Worm (Caenorhabditis elegans): ENCODE results near the gene Y70C5A.4.

DNA sequence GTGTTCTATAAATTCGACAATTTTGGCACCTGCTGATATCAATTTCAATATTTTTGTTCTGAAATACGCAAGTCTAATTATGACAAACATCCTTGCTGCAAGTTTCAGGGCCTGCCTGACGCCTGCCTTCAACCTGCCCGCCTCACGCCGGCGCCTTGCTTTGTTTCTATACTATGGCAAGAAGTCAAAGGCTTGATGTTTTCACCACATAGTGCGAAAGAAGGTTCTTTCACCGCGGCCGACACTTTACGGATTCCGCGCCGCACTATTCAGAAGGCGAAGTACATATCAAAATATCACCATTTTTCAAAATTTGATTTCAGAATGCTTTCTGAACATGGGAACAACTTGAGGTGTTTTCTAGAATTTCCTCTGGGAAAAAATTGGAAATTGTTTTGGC is 28.1 kb upstream of the Y70C5A.4 start:
- TF ChIP-seq ceh-82 (tag; optimal IDR thresholded peaks at IDR 0.05) (no peak), daf-8 (GFP tag; IDR thresholded peaks at IDR 0.05) (no peak), ces-1 (GFP tag; optimal IDR thresholded peaks at IDR 0.05) (no peak), mxl-2 (GFP tag; conservative IDR thresholded peaks at IDR 0.05) (no peak), snpc-4 (tag; optimal IDR thresholded peaks at IDR 0.05) (no peak), mep-1 (tag; optimal IDR thresholded peaks at IDR 0.05) (no peak), nhr-111 (GFP tag; optimal IDR thresholded peaks at IDR 0.05) (no peak), egl-27 (tag; optimal IDR thresholded peaks at IDR 0.05) (no peak), Y48G9A.11 (GFP tag; IDR thresholded peaks at IDR 0.05) (no peak), lir-3 (tag; optimal IDR thresholded peaks at IDR 0.05) (no peak)

Measured in whole organism, L4 larva.